Worm (Caenorhabditis elegans): ENCODE measurements around the gene nhr-126.

nhr-126 gene

DNA sequence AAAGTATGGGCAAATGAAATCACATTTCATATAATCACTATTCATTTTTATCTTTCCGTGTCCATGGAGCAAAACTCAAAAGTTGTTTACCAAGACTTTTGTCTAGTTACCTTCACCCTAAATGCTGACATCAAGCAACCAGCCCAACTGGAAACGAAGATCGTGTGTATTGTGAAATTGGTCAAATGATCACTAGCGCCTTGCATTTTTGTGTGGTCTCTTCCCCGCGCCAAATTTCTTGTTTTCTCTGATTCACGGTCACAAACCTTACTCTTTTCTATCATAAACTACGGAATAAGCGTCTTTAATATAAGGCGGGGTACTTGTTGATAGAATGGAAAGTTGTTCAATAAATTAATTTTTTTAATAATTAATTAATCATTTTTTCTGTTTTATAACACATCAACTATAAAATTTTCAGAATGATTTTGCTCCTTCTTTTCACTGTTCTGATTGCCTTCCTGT, 21.3 kb downstream of the nhr-126 start, which contains the start of gene cyp-33C7 (continued):
- no peak for TF ChIP-seq ceh-44 (GFP tag; IDR thresholded peaks at IDR 0.05)
- TF ChIP-seq cey-2 (tag; optimal IDR thresholded peaks at IDR 0.05; ENCODE audit: borderline replicate concordance, insufficient read depth), result no peak
- no peak for TF ChIP-seq ces-1 (GFP tag; optimal IDR thresholded peaks at IDR 0.05)
- no peak for TF ChIP-seq php-3 (GFP tag; IDR thresholded peaks at IDR 0.05)
- no peak for TF ChIP-seq ctbp-1 (GFP tag; IDR thresholded peaks at IDR 0.05)
- no peak for TF ChIP-seq daf-12 (tag; optimal IDR thresholded peaks at IDR 0.05)
- TF ChIP-seq nhr-25 (tag; optimal IDR thresholded peaks at IDR 0.05; ENCODE audit: borderline replicate concordance, insufficient read depth), result no peak
- no peak for TF ChIP-seq lim-7 (GFP tag; IDR thresholded peaks at IDR 0.05)
- peak; percentile 65 for TF ChIP-seq pqm-1 (tag; optimal IDR thresholded peaks at IDR 0.05)
- no peak for TF ChIP-seq ceh-62 (tag; optimal IDR thresholded peaks at IDR 0.05)
- TF ChIP-seq aha-1 (tag), result peak; percentile 45
- TF ChIP-seq fkh-10 (GFP tag; optimal IDR thresholded peaks at IDR 0.05), result no peak
- TF ChIP-seq zag-1 (tag; optimal IDR thresholded peaks at IDR 0.05), result no peak
- TF ChIP-seq Y75B8A.6 (GFP tag; IDR thresholded peaks at IDR 0.05), result no peak
- TF ChIP-seq dpl-1 (GFP tag; optimal IDR thresholded peaks at IDR 0.05), result peak; percentile 15
- 0 out of 2 replicates have a peak, but pooled peaks have one; percentile 36 for TF ChIP-seq lin-1 (GFP tag; IDR thresholded peaks at IDR 0.05)
- no peak for TF ChIP-seq rbr-2 (tag; optimal IDR thresholded peaks at IDR 0.05)
- TF ChIP-seq dmd-9 (GFP tag; IDR thresholded peaks at IDR 0.05), result no peak
- no peak for TF ChIP-seq F26F4.8 (GFP tag; conservative IDR thresholded peaks at IDR 0.05)
- no peak for TF ChIP-seq spr-3 (GFP tag; optimal IDR thresholded peaks at IDR 0.05)
- TF ChIP-seq mes-2 (tag; optimal IDR thresholded peaks at IDR 0.05; ENCODE audit: poor library complexity, severe bottlenecking), result peak; percentile 44
- TF ChIP-seq D1046.2 (GFP tag; IDR thresholded peaks at IDR 0.05), result no peak
- TF ChIP-seq F49E8.2 (tag; optimal IDR thresholded peaks at IDR 0.05; ENCODE audit: borderline replicate concordance), result no peak
- TF ChIP-seq T20F7.1 (GFP tag; optimal IDR thresholded peaks at IDR 0.05), result no peak
- TF ChIP-seq hlh-30 (tag; optimal IDR thresholded peaks at IDR 0.05; ENCODE audit: insufficient read depth), result peak; percentile 90
- TF ChIP-seq madf-5 (GFP tag; IDR thresholded peaks at IDR 0.05), result no peak
- peak; percentile 64 for TF ChIP-seq mep-1 (tag; optimal IDR thresholded peaks at IDR 0.05)

DNA sequence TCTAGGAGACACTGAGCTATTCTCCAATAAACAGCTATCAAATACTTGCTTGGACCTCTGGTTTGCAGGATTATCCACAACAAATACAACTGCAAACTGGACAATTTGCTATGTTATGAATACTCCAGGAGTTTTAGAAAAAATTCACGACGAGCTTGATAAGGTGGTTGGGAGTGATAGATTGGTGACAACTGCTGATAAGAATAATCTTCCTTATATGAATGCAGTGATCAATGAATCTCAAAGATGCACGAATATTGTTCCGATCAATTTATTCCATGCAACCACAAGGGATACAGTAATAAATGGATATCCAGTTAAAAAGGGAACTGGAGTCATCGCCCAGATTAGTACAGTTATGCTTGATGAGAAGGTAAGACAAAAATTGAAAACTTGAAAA, 22.9 kb downstream of the nhr-126 start:
- no peak for TF ChIP-seq ces-1 (GFP tag; optimal IDR thresholded peaks at IDR 0.05)
- no peak for TF ChIP-seq Y48G9A.11 (GFP tag; IDR thresholded peaks at IDR 0.05)
- peak; percentile 8 for TF ChIP-seq dve-1 (tag; optimal IDR thresholded peaks at IDR 0.05; ENCODE audit: insufficient read depth)
- TF ChIP-seq saeg-2 (GFP tag; IDR thresholded peaks at IDR 0.05), result no peak
- no peak for TF ChIP-seq egl-27 (tag; optimal IDR thresholded peaks at IDR 0.05)
- no peak for TF ChIP-seq gei-8 (GFP tag; optimal IDR thresholded peaks at IDR 0.05)
- TF ChIP-seq pqm-1 (tag; optimal IDR thresholded peaks at IDR 0.05), result peak; percentile 7
- no peak for TF ChIP-seq nhr-25 (tag; optimal IDR thresholded peaks at IDR 0.05; ENCODE audit: borderline replicate concordance, insufficient read depth)
- TF ChIP-seq dmd-6 (GFP tag; IDR thresholded peaks at IDR 0.05), result peak; percentile 73
- no peak for TF ChIP-seq zfp-3 (GFP tag; conservative IDR thresholded peaks at IDR 0.05)
- no peak for TF ChIP-seq mxl-3 (GFP tag; optimal IDR thresholded peaks at IDR 0.05)
- no peak for TF ChIP-seq daf-16 (GFP tag; optimal IDR thresholded peaks at IDR 0.05)
- TF ChIP-seq daf-16 (tag; optimal IDR thresholded peaks at IDR 0.05), result peak; percentile 19
- TF ChIP-seq vab-7 (GFP tag; IDR thresholded peaks at IDR 0.05), result no peak
- TF ChIP-seq lin-38 (GFP tag; IDR thresholded peaks at IDR 0.05), result no peak

All from whole organism, L4 larva.